Fruit fly (Drosophila melanogaster): ENCODE measurements around the gene Shab.

The Shab gene

DNA sequence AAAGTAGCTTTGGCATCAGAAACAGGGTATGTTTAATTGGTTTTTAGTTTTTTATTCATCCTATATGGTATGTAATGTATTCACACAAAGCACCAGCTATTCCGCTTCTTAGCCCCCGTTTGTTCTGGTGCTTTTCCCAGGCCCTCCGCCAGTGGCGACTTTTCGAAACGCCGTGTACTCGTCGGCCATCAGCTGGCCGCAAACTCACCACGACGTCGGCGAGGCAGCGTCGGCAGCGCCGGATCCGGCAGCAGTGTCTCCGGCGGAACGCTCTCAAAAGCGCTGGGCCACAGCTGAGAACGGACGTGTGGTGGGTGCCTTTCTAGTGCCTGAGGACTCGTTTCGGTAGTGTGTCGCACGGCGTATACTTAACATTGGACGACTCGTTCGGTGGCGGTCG, at the start of gene Shab (continued):
- TF ChIP-seq prd (optimal IDR thresholded peaks at IDR 0.05) (no peak), prd (GFP tag; IDR thresholded peaks at IDR 0.05) (peak; percentile 56; the same call in 2 of the 3 replicates), sc (optimal IDR thresholded peaks at IDR 0.05) (no peak), sc (GFP tag; optimal IDR thresholded peaks at IDR 0.05) (no peak), CG15479 (GFP tag; optimal IDR thresholded peaks at IDR 0.05) (no peak), ham (GFP tag; IDR thresholded peaks at IDR 0.05) (0 out of 2 replicates have a peak, but pooled peaks have one; percentile 10), NfI (GFP tag; optimal IDR thresholded peaks at IDR 0.05) (no peak), CG17186 (GFP tag; optimal IDR thresholded peaks at IDR 0.05) (no peak), CG31441 (GFP tag; IDR thresholded peaks at IDR 0.05) (no peak), CG13894 (tag; optimal IDR thresholded peaks at IDR 0.05) (peak; percentile 24), knrl (GFP tag; IDR thresholded peaks at IDR 0.05; ENCODE audit: partially characterized antibody) (no peak), CG32767 (GFP tag; IDR thresholded peaks at IDR 0.05) (no peak), Lpt (GFP tag; optimal IDR thresholded peaks at IDR 0.05) (no peak), CG30403 (GFP tag; optimal IDR thresholded peaks at IDR 0.05) (peak; percentile 37), disco-r (GFP tag; optimal IDR thresholded peaks at IDR 0.05) (no peak), cad (GFP tag; optimal IDR thresholded peaks at IDR 0.05) (no peak), h (optimal IDR thresholded peaks at IDR 0.05) (no peak), MTF-1 (GFP tag; optimal IDR thresholded peaks at IDR 0.05; ENCODE audit: borderline replicate concordance) (no peak), CG17912 (GFP tag; optimal IDR thresholded peaks at IDR 0.05) (no peak), CG11696 (GFP tag; IDR thresholded peaks at IDR 0.05) (0 out of 2 replicates have a peak, but pooled peaks have one; percentile 17), CG12942 (GFP tag; optimal IDR thresholded peaks at IDR 0.05) (no peak), chm (GFP tag; IDR thresholded peaks at IDR 0.05) (peak; percentile 36), Dek (tag; optimal IDR thresholded peaks at IDR 0.05) (peak; percentile 30), CG4282 (GFP tag; optimal IDR thresholded peaks at IDR 0.05) (no peak), ci (GFP tag; IDR thresholded peaks at IDR 0.05) (peak; percentile 57; the same call in 2 of the 3 replicates), dan (GFP tag; IDR thresholded peaks at IDR 0.05) (no peak), CG6854 (GFP tag; optimal IDR thresholded peaks at IDR 0.05) (no peak), z (GFP tag; IDR thresholded peaks at IDR 0.05) (no peak), CG17359 (tag; optimal IDR thresholded peaks at IDR 0.05) (peak; percentile 19), Asciz (GFP tag; optimal IDR thresholded peaks at IDR 0.05) (no peak), CG2202 (tag; optimal IDR thresholded peaks at IDR 0.05) (no peak), NC2α (GFP tag; optimal IDR thresholded peaks at IDR 0.05) (no peak), CG2875 (GFP tag; optimal IDR thresholded peaks at IDR 0.05) (no peak), Antp (GFP tag; optimal IDR thresholded peaks at IDR 0.05) (peak; percentile 34), tgo (GFP tag; IDR thresholded peaks at IDR 0.05) (peak; percentile 47; the same call in 1 of the 3 replicates), CG7786 (GFP tag; optimal IDR thresholded peaks at IDR 0.05) (no peak), CG18599 (GFP tag; optimal IDR thresholded peaks at IDR 0.05) (peak; percentile 71), ssp (GFP tag; IDR thresholded peaks at IDR 0.05) (no peak), CG6689 (GFP tag; IDR thresholded peaks at IDR 0.05) (peak; percentile 21; the same call in 1 of the 2 replicates), CG10959 (GFP tag; IDR thresholded peaks at IDR 0.05) (no peak), bab2 (GFP tag; optimal IDR thresholded peaks at IDR 0.05) (peak; percentile 49), CG15073 (GFP tag; optimal IDR thresholded peaks at IDR 0.05) (no peak), br (optimal IDR thresholded peaks at IDR 0.05) (no peak), CG15601 (tag; optimal IDR thresholded peaks at IDR 0.05) (no peak), odd (GFP tag; optimal IDR thresholded peaks at IDR 0.05) (no peak), abd-A (tag; optimal IDR thresholded peaks at IDR 0.05) (peak; percentile 34), jumu (GFP tag; optimal IDR thresholded peaks at IDR 0.05) (no peak), vfl (GFP tag; optimal IDR thresholded peaks at IDR 0.05) (no peak), Lim3 (GFP tag; IDR thresholded peaks at IDR 0.05) (no peak), HLHmδ (GFP tag; optimal IDR thresholded peaks at IDR 0.05) (no peak), kay (GFP tag; optimal IDR thresholded peaks at IDR 0.05) (no peak), gem (tag; optimal IDR thresholded peaks at IDR 0.05) (peak; percentile 18), tap (tag; optimal IDR thresholded peaks at IDR 0.05) (no peak)

All from whole organism, embryonic.